Fruit fly (Drosophila melanogaster) whole organism, embryonic: Measurements from ENCODE around the gene CG5172.

Experiments used
- ATbp ChIP-seq: fragments of 200-800 bp; sonication (Bioruptor generic); optimal IDR thresholded peaks from 2 replicates; lab custom pipeline; 2017; ENCODE audit warnings: missing biosample characterization, mild to moderate bottlenecking, missing genetic modification characterization, missing genetic modification reagents
- Ada2b ChIP-seq: fragments of 200-800 bp; sonication (Bioruptor generic); IDR thresholded peaks from 2 replicates; pipeline ENCODE4 v1.3.6; 2022; ENCODE audit warnings: missing biosample characterization, missing genetic modification characterization
- Asciz ChIP-seq: fragments of 200-800 bp; sonication (Bioruptor generic); optimal IDR thresholded peaks from 2 replicates; lab custom pipeline; 2017; ENCODE audit warnings: missing biosample characterization, mild to moderate bottlenecking, missing genetic modification characterization, missing genetic modification reagents
- Blimp-1 ChIP-seq: fragments of 200-800 bp; sonication (Bioruptor generic); optimal IDR thresholded peaks from 3 replicates; lab custom pipeline; 2018; ENCODE audit warnings: missing biosample characterization, missing genetic modification characterization, mild to moderate bottlenecking, moderate library complexity, missing genetic modification reagents
- BtbVII ChIP-seq: fragments of 200-800 bp; sonication (Bioruptor generic); optimal IDR thresholded peaks from 3 replicates; lab custom pipeline; 2017; ENCODE audit warnings: missing biosample characterization, mild to moderate bottlenecking, missing genetic modification characterization
- CG10366 ChIP-seq: fragments of 200-800 bp; sonication (Bioruptor generic); IDR thresholded peaks from 2 replicates; pipeline ENCODE4 v1.3.6; 2022; ENCODE audit warnings: missing biosample characterization, missing genetic modification characterization
- CG11093 ChIP-seq: fragments of 200-800 bp; sonication (Bioruptor generic); IDR thresholded peaks from 3 replicates; pipeline ENCODE4 v1.3.6; 2022; ENCODE audit warnings: missing biosample characterization, missing genetic modification characterization
- CG11695 ChIP-seq: fragments of 200-800 bp; sonication (Bioruptor generic); IDR thresholded peaks from 3 replicates; pipeline ENCODE4 v1.3.6; 2022; ENCODE audit warnings: missing biosample characterization, missing genetic modification characterization
- CG12104 ChIP-seq: fragments of 200-800 bp; sonication (Bioruptor generic); optimal IDR thresholded peaks from 3 replicates; lab custom pipeline; 2016; ENCODE audit warnings: missing biosample characterization, missing genetic modification characterization
- CG12299 ChIP-seq: fragments of 200-800 bp; sonication (Bioruptor generic); optimal IDR thresholded peaks from 2 replicates; lab custom pipeline; 2018; ENCODE audit warnings: missing biosample characterization, mild to moderate bottlenecking, missing genetic modification characterization
- CG12391 ChIP-seq: fragments of 200-800 bp; sonication (Bioruptor generic); optimal IDR thresholded peaks from 3 replicates; lab custom pipeline; 2018; ENCODE audit warnings: missing biosample characterization, mild to moderate bottlenecking, missing genetic modification characterization, moderate library complexity
- CG12942 ChIP-seq: fragments of 200-800 bp; sonication (Bioruptor generic); optimal IDR thresholded peaks from 3 replicates; lab custom pipeline; 2016; ENCODE audit warnings: missing biosample characterization, missing genetic modification characterization
- CG14860 ChIP-seq: fragments of 200-800 bp; sonication (Bioruptor generic); IDR thresholded peaks from 3 replicates; pipeline ENCODE4 v1.3.6; 2022; ENCODE audit warnings: missing biosample characterization, missing genetic modification characterization; ENCODE audit not compliant: partially characterized antibody
- CG1529 ChIP-seq: fragments of 200-800 bp; sonication (Bioruptor generic); optimal IDR thresholded peaks from 3 replicates; lab custom pipeline; 2018; ENCODE audit warnings: missing biosample characterization, missing genetic modification characterization
- CG18476 ChIP-seq: fragments of 200-800 bp; sonication (Bioruptor generic); optimal IDR thresholded peaks from 2 replicates; lab custom pipeline; 2016; ENCODE audit warnings: missing biosample characterization, mild to moderate bottlenecking, missing genetic modification characterization
- CG2199 ChIP-seq: fragments of 200-800 bp; sonication (Bioruptor generic); IDR thresholded peaks from 3 replicates; pipeline ENCODE4 v1.3.6; 2022; ENCODE audit warnings: missing biosample characterization, missing genetic modification characterization
- CG2202 ChIP-seq: fragments of 200-800 bp; sonication (Bioruptor generic); optimal IDR thresholded peaks from 2 replicates; lab custom pipeline; 2018; ENCODE audit warnings: missing biosample characterization, mild to moderate bottlenecking, missing genetic modification characterization
- CG32532 ChIP-seq: fragments of 200-800 bp; sonication (Bioruptor generic); IDR thresholded peaks from 2 replicates; pipeline ENCODE4 v1.3.6; 2022; ENCODE audit warnings: missing biosample characterization, missing genetic modification characterization
- CG6654 ChIP-seq: fragments of 200-800 bp; sonication (Bioruptor generic); optimal IDR thresholded peaks from 2 replicates; lab custom pipeline; 2017; ENCODE audit warnings: missing biosample characterization, mild to moderate bottlenecking, missing genetic modification characterization
- CG7786 ChIP-seq: fragments of 200-800 bp; sonication (Bioruptor generic); optimal IDR thresholded peaks from 2 replicates; lab custom pipeline; 2016; ENCODE audit warnings: missing biosample characterization, missing genetic modification characterization
- CG7928 ChIP-seq: fragments of 200-800 bp; sonication (Bioruptor generic); optimal IDR thresholded peaks from 2 replicates; lab custom pipeline; 2017; ENCODE audit warnings: missing biosample characterization, mild to moderate bottlenecking, missing genetic modification characterization
- CTCF ChIP-seq: fragments of 200-800 bp; sonication (Bioruptor generic); optimal IDR thresholded peaks from 2 replicates; lab custom pipeline; 2017; ENCODE audit warnings: missing biosample characterization, mild to moderate bottlenecking, missing genetic modification characterization, moderate library complexity
- Ets65A ChIP-seq: fragments of 200-800 bp; sonication (Bioruptor generic); peaks from one replicate; lab custom pipeline; 2016; ENCODE audit warnings: missing biosample characterization, missing genetic modification characterization
- NFAT ChIP-seq: fragments of 200-800 bp; sonication (Bioruptor generic); IDR thresholded peaks from 2 replicates; pipeline ENCODE4 v1.3.6; 2022; ENCODE audit warnings: missing biosample characterization, missing genetic modification characterization
- PHDP ChIP-seq: fragments of 200-800 bp; sonication (Bioruptor generic); optimal IDR thresholded peaks from 3 replicates; lab custom pipeline; 2018; ENCODE audit warnings: missing biosample characterization, mild to moderate bottlenecking, missing genetic modification characterization, moderate library complexity
- Pdp1 ChIP-seq, 2 experiments: fragments of 200-800 bp; sonication (Bioruptor generic); optimal IDR thresholded peaks; 3 replicates each; lab custom pipeline; 2016; ENCODE audit warnings: missing biosample characterization in 2 of 2, missing genetic modification characterization in 2 of 2, mild to moderate bottlenecking in 1 of 2, moderate library complexity in 1 of 2
- Ravus ChIP-seq: fragments of 200-800 bp; sonication (Bioruptor generic); IDR thresholded peaks from 2 replicates; pipeline ENCODE4 v1.3.6; 2022; ENCODE audit warnings: missing biosample characterization, missing genetic modification characterization
- Sox100B ChIP-seq: fragments of 200-800 bp; sonication (Bioruptor generic); optimal IDR thresholded peaks from 3 replicates; lab custom pipeline; 2018; ENCODE audit warnings: missing biosample characterization, mild to moderate bottlenecking, missing genetic modification characterization
- ab ChIP-seq: fragments of 200-800 bp; sonication (Bioruptor generic); optimal IDR thresholded peaks from 2 replicates; lab custom pipeline; 2016; ENCODE audit warnings: missing biosample characterization, missing genetic modification characterization
- cato ChIP-seq: fragments of 200-800 bp; sonication (Bioruptor generic); optimal IDR thresholded peaks from 2 replicates; lab custom pipeline; 2016; ENCODE audit warnings: missing biosample characterization, missing genetic modification characterization, borderline replicate concordance
- caup ChIP-seq: fragments of 200-800 bp; sonication (Bioruptor generic); optimal IDR thresholded peaks from 3 replicates; lab custom pipeline; 2017; ENCODE audit warnings: missing biosample characterization, mild to moderate bottlenecking, missing genetic modification characterization, moderate library complexity; ENCODE audit not compliant: severe bottlenecking
- chm ChIP-seq: fragments of 200-800 bp; sonication (Bioruptor generic); IDR thresholded peaks from 2 replicates; pipeline ENCODE4 v1.3.6; 2022; ENCODE audit warnings: missing biosample characterization, missing genetic modification characterization
- crc ChIP-seq: fragments of 200-800 bp; sonication (Bioruptor generic); optimal IDR thresholded peaks from 2 replicates; lab custom pipeline; 2016; ENCODE audit warnings: missing biosample characterization, missing genetic modification characterization
- crp ChIP-seq, 2 experiments: fragments of 200-800 bp; sonication (Bioruptor generic); optimal IDR thresholded peaks; 2 replicates in 1 of 2; 3 replicates in 1 of 2; lab custom pipeline; 2017; ENCODE audit warnings: missing biosample characterization in 2 of 2, missing genetic modification characterization in 2 of 2, mild to moderate bottlenecking in 1 of 2, moderate library complexity in 1 of 2
- dm ChIP-seq: fragments of 200-800 bp; sonication (Bioruptor generic); optimal IDR thresholded peaks from 3 replicates; lab custom pipeline; 2016; ENCODE audit warnings: missing biosample characterization, missing genetic modification characterization
- ems ChIP-seq: fragments of 200-800 bp; sonication (Bioruptor generic); optimal IDR thresholded peaks from 3 replicates; lab custom pipeline; 2016; ENCODE audit warnings: missing biosample characterization, missing genetic modification characterization
- fd102C ChIP-seq: fragments of 200-800 bp; sonication (Bioruptor generic); optimal IDR thresholded peaks from 2 replicates; lab custom pipeline; 2018; ENCODE audit warnings: missing biosample characterization, mild to moderate bottlenecking, missing genetic modification characterization, moderate library complexity
- fu2 ChIP-seq: fragments of 200-800 bp; sonication (Bioruptor generic); optimal IDR thresholded peaks from 2 replicates; lab custom pipeline; 2016; ENCODE audit warnings: missing biosample characterization, missing genetic modification characterization
- gro ChIP-seq: fragments of 200-800 bp; sonication (Bioruptor generic); optimal IDR thresholded peaks from 2 replicates; lab custom pipeline; 2016; ENCODE audit warnings: missing biosample characterization, missing genetic modification characterization
- ind ChIP-seq: fragments of 200-800 bp; sonication (Bioruptor generic); optimal IDR thresholded peaks from 3 replicates; lab custom pipeline; 2016; ENCODE audit warnings: missing biosample characterization, missing genetic modification characterization
- lilli ChIP-seq: fragments of 200-800 bp; sonication (Bioruptor generic); optimal IDR thresholded peaks from 3 replicates; lab custom pipeline; 2016; ENCODE audit warnings: missing biosample characterization, missing genetic modification characterization
- mirr ChIP-seq: fragments of 200-800 bp; sonication (Bioruptor generic); optimal IDR thresholded peaks from 3 replicates; lab custom pipeline; 2018; ENCODE audit warnings: missing biosample characterization, mild to moderate bottlenecking, missing genetic modification characterization
- onecut ChIP-seq: fragments of 200-800 bp; sonication (Bioruptor generic); IDR thresholded peaks from 2 replicates; pipeline ENCODE4 v1.3.6; 2022; ENCODE audit warnings: missing biosample characterization, missing genetic modification characterization
- pan ChIP-seq, 4 experiments: fragments of >200 bp in 3 of 4; fragments of 200-800 bp in 1 of 4; sonication (Bioruptor generic) in 1 of 4; optimal IDR thresholded peaks in 3 of 4; IDR thresholded peaks in 1 of 4; 2 replicates each; pipeline versions ENCODE4 v1.3.6 to Lab custom; 2017 to 2022; ENCODE audit warnings: missing biosample characterization in 2 of 4, missing genetic modification characterization in 2 of 4, mixed read lengths in 1 of 4
- pfk ChIP-seq: fragments of 200-800 bp; sonication (Bioruptor generic); optimal IDR thresholded peaks from 2 replicates; lab custom pipeline; 2018; ENCODE audit warnings: missing biosample characterization, mild to moderate bottlenecking, missing genetic modification characterization, moderate library complexity
- pnt ChIP-seq: fragments of 200-800 bp; sonication (Bioruptor generic); optimal IDR thresholded peaks from 3 replicates; lab custom pipeline; 2016; ENCODE audit warnings: missing biosample characterization, missing genetic modification characterization
- repo ChIP-seq: fragments of 200-800 bp; sonication (Bioruptor generic); optimal IDR thresholded peaks from 2 replicates; lab custom pipeline; 2016; ENCODE audit warnings: missing biosample characterization, missing genetic modification characterization
- slbo ChIP-seq: fragments of 200-800 bp; sonication (Bioruptor generic); IDR thresholded peaks from 2 replicates; pipeline ENCODE4 v1.3.6; 2022; ENCODE audit warnings: missing biosample characterization, missing genetic modification characterization
- ssp ChIP-seq: fragments of 200-800 bp; sonication (Bioruptor generic); IDR thresholded peaks from 2 replicates; pipeline ENCODE4 v1.3.6; 2022; ENCODE audit warnings: missing biosample characterization, missing genetic modification characterization
- tgo ChIP-seq: fragments of 200-800 bp; sonication (Bioruptor generic); IDR thresholded peaks from 3 replicates; pipeline ENCODE4 v1.3.6; 2022; ENCODE audit warnings: missing biosample characterization, missing genetic modification characterization
- vvl ChIP-seq: fragments of 200-800 bp; sonication (Bioruptor generic); IDR thresholded peaks from 2 replicates; pipeline ENCODE4 v1.3.6; 2022; ENCODE audit warnings: missing biosample characterization, missing genetic modification characterization

Gene CG5172

DNA sequence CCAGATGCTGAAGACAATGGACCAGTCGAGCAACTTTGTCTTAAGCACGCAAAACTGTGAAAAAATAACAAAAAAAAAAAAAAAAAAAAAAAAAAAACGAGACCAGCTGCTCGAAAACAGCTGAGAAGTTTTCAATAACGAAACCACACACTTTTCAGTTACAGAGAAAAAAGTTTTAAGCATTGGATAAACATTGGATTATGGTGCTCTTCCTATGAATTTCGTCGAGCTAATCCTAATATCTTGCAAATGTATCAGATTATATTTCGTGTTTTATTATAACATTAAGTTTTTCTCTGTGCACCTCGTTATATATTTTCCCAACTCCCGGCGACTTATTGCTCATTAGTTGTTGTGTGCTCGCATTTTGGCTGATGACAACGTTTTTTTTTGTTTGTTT is 44.7 kb upstream of the CG5172 start (continued):
- no peak for TF ChIP-seq CG12299 (tag; lab: Kevin White, UChicago)
- TF ChIP-seq fu2 (GFP tag; lab: Kevin White, UChicago), result peak; percentile 2
- peak; percentile 47 for TF ChIP-seq Asciz (GFP tag; lab: Kevin White, UChicago)
- no peak for TF ChIP-seq CG14860 (GFP tag; lab: Robert Waterston, UW)
- peak; percentile 7 for TF ChIP-seq gro (GFP tag; lab: Kevin White, UChicago)
- peak; percentile 53 for TF ChIP-seq Blimp-1
- TF ChIP-seq ATbp (GFP tag; lab: Kevin White, UChicago), result peak; percentile 16
- no peak for TF ChIP-seq Ravus (GFP tag; lab: Robert Waterston, UW)
- no peak for TF ChIP-seq CG6654 (GFP tag; lab: Kevin White, UChicago)
- TF ChIP-seq Ets65A (GFP tag; lab: Kevin White, UChicago), result peak; percentile 68
- no peak for TF ChIP-seq CG12104 (GFP tag; lab: Kevin White, UChicago)
- TF ChIP-seq pan (optimal IDR thresholded peaks at IDR 0.05; lab: Kevin White, UChicago), result no peak
- TF ChIP-seq pan (GFP tag; optimal IDR thresholded peaks at IDR 0.05 in 1 of 2, IDR thresholded peaks at IDR 0.05 in 1 of 2), result peak in 1 of 2 experiments; percentile 74
- peak; percentile 38 for TF ChIP-seq pnt (GFP tag; lab: Kevin White, UChicago)
- peak; percentile 23 for TF ChIP-seq onecut (GFP tag; lab: Robert Waterston, UW)
- TF ChIP-seq crp (GFP tag; optimal IDR thresholded peaks at IDR 0.05; lab: Kevin White, UChicago), result peak in 1 of 2 experiments; percentile 37
- TF ChIP-seq cato (GFP tag; lab: Kevin White, UChicago), result no peak
- peak; percentile 35 for TF ChIP-seq CG7786
- no peak for TF ChIP-seq CG18476 (GFP tag; lab: Kevin White, UChicago)
- peak; percentile 74 for TF ChIP-seq slbo (GFP tag; lab: Robert Waterston, UW)
- peak; percentile 71 for TF ChIP-seq CG32532 (GFP tag; lab: Robert Waterston, UW)
- no peak for TF ChIP-seq ab
- peak; percentile 51 for TF ChIP-seq PHDP (tag; lab: Kevin White, UChicago)
- TF ChIP-seq pfk, result no peak
- peak; percentile 27 to 47 for TF ChIP-seq Pdp1 (GFP tag; optimal IDR thresholded peaks at IDR 0.05; lab: Kevin White, UChicago)
- peak; percentile 54 for TF ChIP-seq ind (GFP tag; lab: Kevin White, UChicago)
- no peak for TF ChIP-seq CG11093 (GFP tag; lab: Robert Waterston, UW)
- no peak for TF ChIP-seq CTCF (GFP tag; lab: Kevin White, UChicago)
- TF ChIP-seq Ada2b (GFP tag; lab: Robert Waterston, UW), result peak; percentile 68
- TF ChIP-seq crc, result no peak
- no peak for TF ChIP-seq ssp (GFP tag; lab: Robert Waterston, UW)
- peak; percentile 5 for TF ChIP-seq dm (GFP tag; lab: Kevin White, UChicago)
- TF ChIP-seq tgo (GFP tag; lab: Robert Waterston, UW), result peak; percentile 68; the same call in 2 of the 3 replicates
- no peak for TF ChIP-seq ems (GFP tag; lab: Kevin White, UChicago)
- TF ChIP-seq CG10366 (GFP tag; lab: Robert Waterston, UW), result peak; percentile 64
- no peak for TF ChIP-seq CG2202 (tag; lab: Kevin White, UChicago)
- TF ChIP-seq CG11695, result peak; percentile 72; the same call in 2 of the 3 replicates
- no peak for TF ChIP-seq mirr
- TF ChIP-seq chm, result no peak
- TF ChIP-seq repo, result peak; percentile 16
- TF ChIP-seq CG7928 (GFP tag; lab: Kevin White, UChicago), result no peak
- peak; percentile 38 for TF ChIP-seq CG12391 (tag; lab: Kevin White, UChicago)
- TF ChIP-seq Sox100B (GFP tag; lab: Kevin White, UChicago), result peak; percentile 57
- peak; percentile 26; the same call in 1 of the 3 replicates for TF ChIP-seq CG2199 (GFP tag; lab: Robert Waterston, UW)
- peak; percentile 51; the same call in 1 of the 2 replicates for TF ChIP-seq NFAT
- no peak for TF ChIP-seq CG1529
- peak; percentile 5 for TF ChIP-seq CG12942 (GFP tag; lab: Kevin White, UChicago)
- TF ChIP-seq fd102C (GFP tag; lab: Kevin White, UChicago), result no peak
- TF ChIP-seq BtbVII, result no peak
- TF ChIP-seq vvl, result peak; percentile 72
- TF ChIP-seq caup (GFP tag; lab: Kevin White, UChicago), result peak; percentile 24
- TF ChIP-seq lilli (GFP tag; lab: Kevin White, UChicago), result peak; percentile 47
